Worm (Caenorhabditis elegans) whole organism, L2 larva: ENCODE measurements around the gene D1044.1.

Experiments
- lin-11 ChIP-seq: fragments of 150-350 bp; sonication (generic microtip); optimal IDR thresholded peaks from 2 replicates; lab custom pipeline; 2014; ENCODE audit warnings: missing biosample characterization, missing genetic modification characterization, inconsistent platforms, mixed read lengths
- lin-39 ChIP-seq: fragments of 150-350 bp; optimal IDR thresholded peaks from 2 replicates; lab custom pipeline; 2014; ENCODE audit warnings: missing biosample characterization, missing genetic modification reagents, missing genetic modification characterization
- snpc-4 ChIP-seq: fragments of 150-350 bp; optimal IDR thresholded peaks from 2 replicates; lab custom pipeline; 2014; ENCODE audit warnings: missing biosample characterization, missing genetic modification characterization

DNA sequence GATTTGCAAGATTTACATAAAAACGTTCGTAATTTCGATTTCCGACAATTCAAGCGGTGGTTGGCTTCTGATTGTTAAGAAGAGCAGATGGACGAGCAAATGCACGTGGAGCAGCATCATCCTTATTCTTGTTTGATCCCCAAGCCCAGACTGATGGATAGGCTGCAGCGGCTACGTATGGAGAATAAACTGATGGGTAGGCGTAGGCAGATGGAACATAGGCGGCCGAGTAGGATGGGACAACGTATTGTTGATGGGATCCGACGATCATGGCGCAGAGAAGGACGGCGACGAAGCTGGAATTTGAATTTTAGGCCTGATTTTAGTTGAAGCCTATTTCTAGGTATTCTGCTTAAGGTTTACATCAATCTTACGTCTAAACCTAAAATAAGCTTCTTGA lies 24.2 kb downstream of the D1044.1 start:
- TF ChIP-seq lin-11 (tag; lab: Kevin White, UChicago), result no peak
- no peak for TF ChIP-seq lin-39 (tag; lab: Kevin White, UChicago)
- no peak for TF ChIP-seq snpc-4 (tag; lab: Kevin White, UChicago)
